Fruit fly (Drosophila melanogaster) S2 (cell line): ENCODE results near the gene Atg18a.

Experiments
- CG8478 ChIP-seq: fragments of >200 bp; optimal IDR thresholded peaks from 2 replicates; lab custom pipeline; 2018
- CTCF ChIP-seq, 2 experiments: fragments of >200 bp; optimal IDR thresholded peaks; 2 replicates each; lab custom pipeline; 2018

- TF ChIP-seq CG8478 (lab: Kevin White, UChicago) (no peak), CTCF (optimal IDR thresholded peaks at IDR 0.05; lab: Kevin White, UChicago) (no peak)
Measured at dm6 chr3L:8159724-8160422, 26.8 kb upstream of the Atg18a start, which contains the start of gene CG43886.
